Worm (Caenorhabditis elegans) whole organism, mixed stage, embryonic: ENCODE data around the gene gck-2.

Source experiments
- M03D4.4 ChIP-seq: sonication (generic microtip); optimal IDR thresholded peaks from 2 replicates; lab custom pipeline; 2017; ENCODE audit warnings: mild to moderate bottlenecking, missing genetic modification characterization, missing compliant biosample characterization
- bed-3 ChIP-seq: fragments of 200-800 bp; sonication (Bioruptor generic); optimal IDR thresholded peaks from 3 replicates; lab custom pipeline; 2018; ENCODE audit warnings: mild to moderate bottlenecking, missing genetic modification characterization, moderate library complexity, missing compliant biosample characterization
- blmp-1 ChIP-seq: fragments of 150-350 bp; optimal IDR thresholded peaks from 2 replicates; lab custom pipeline; 2014; ENCODE audit warnings: missing biosample characterization, missing genetic modification characterization
- ceh-43 ChIP-seq: fragments of 200-800 bp; sonication (Bioruptor generic); optimal IDR thresholded peaks from 2 replicates; lab custom pipeline; 2018; ENCODE audit warnings: mild to moderate bottlenecking, missing genetic modification characterization, moderate library complexity, missing compliant biosample characterization
- ceh-83 ChIP-seq: fragments of 200-800 bp; sonication (Bioruptor generic); optimal IDR thresholded peaks from 2 replicates; lab custom pipeline; 2018; ENCODE audit warnings: mild to moderate bottlenecking, missing genetic modification characterization, missing compliant biosample characterization
- ces-1 ChIP-seq: fragments of 150-350 bp; optimal IDR thresholded peaks from 2 replicates; lab custom pipeline; 2014; ENCODE audit warnings: missing biosample characterization, missing genetic modification reagents, missing genetic modification characterization
- cnd-1 ChIP-seq: fragments of 200-800 bp; sonication (Bioruptor generic); optimal IDR thresholded peaks from 2 replicates; lab custom pipeline; 2018; ENCODE audit warnings: mild to moderate bottlenecking, missing genetic modification characterization, missing compliant biosample characterization
- drap-1 ChIP-seq: fragments of 200-800 bp; sonication (Bioruptor generic); optimal IDR thresholded peaks from 3 replicates; lab custom pipeline; 2018; ENCODE audit warnings: mild to moderate bottlenecking, missing genetic modification characterization, missing compliant biosample characterization
- elt-1 ChIP-seq: sonication (generic microtip); optimal IDR thresholded peaks from 2 replicates; lab custom pipeline; 2017; ENCODE audit warnings: missing genetic modification characterization, mild to moderate bottlenecking, missing compliant biosample characterization, antibody characterized with exemption, moderate library complexity, borderline replicate concordance; ENCODE audit not compliant: insufficient read depth
- elt-3 ChIP-seq: fragments of 150-350 bp; optimal IDR thresholded peaks from 2 replicates; lab custom pipeline; 2014; ENCODE audit warnings: missing biosample characterization, missing genetic modification characterization
- flh-1 ChIP-seq: fragments of 200-800 bp; sonication (Bioruptor generic); optimal IDR thresholded peaks from 2 replicates; lab custom pipeline; 2018; ENCODE audit warnings: mild to moderate bottlenecking, missing genetic modification characterization, moderate library complexity, missing compliant biosample characterization
- ham-2 ChIP-seq: fragments of 200-800 bp; sonication (Bioruptor generic); optimal IDR thresholded peaks from 2 replicates; lab custom pipeline; 2018; ENCODE audit warnings: mild to moderate bottlenecking, missing genetic modification characterization, missing compliant biosample characterization
- hlh-1 ChIP-seq: fragments of 150-350 bp; optimal IDR thresholded peaks from 2 replicates; lab custom pipeline; 2014; ENCODE audit warnings: missing biosample characterization, missing genetic modification reagents, missing genetic modification characterization
- lin-13 ChIP-seq: fragments of 150-350 bp; optimal IDR thresholded peaks from 2 replicates; lab custom pipeline; 2014; ENCODE audit warnings: missing biosample characterization, missing genetic modification characterization
- lin-32 ChIP-seq: fragments of 200-800 bp; sonication (Bioruptor generic); optimal IDR thresholded peaks from 2 replicates; lab custom pipeline; 2018; ENCODE audit warnings: mild to moderate bottlenecking, missing genetic modification characterization, missing compliant biosample characterization
- lsy-2 ChIP-seq: fragments of 150-350 bp; optimal IDR thresholded peaks from 2 replicates; lab custom pipeline; 2014; ENCODE audit warnings: missing biosample characterization, missing genetic modification characterization
- mab-5 ChIP-seq: fragments of 150-350 bp; optimal IDR thresholded peaks from 2 replicates; lab custom pipeline; 2014; ENCODE audit warnings: missing biosample characterization, missing genetic modification characterization
- mep-1 ChIP-seq: fragments of 150-350 bp; optimal IDR thresholded peaks from 2 replicates; lab custom pipeline; 2017; ENCODE audit warnings: missing biosample characterization, missing genetic modification reagents, missing genetic modification characterization, inconsistent platforms
- mls-2 ChIP-seq: sonication (generic microtip); optimal IDR thresholded peaks from 2 replicates; lab custom pipeline; 2016; ENCODE audit warnings: mild to moderate bottlenecking, missing genetic modification characterization, moderate library complexity, missing compliant biosample characterization
- nhr-12 ChIP-seq: fragments of 150-350 bp; optimal IDR thresholded peaks from 2 replicates; lab custom pipeline; 2014; ENCODE audit warnings: missing biosample characterization, missing genetic modification characterization
- nhr-2 ChIP-seq: fragments of 150-350 bp; optimal IDR thresholded peaks from 2 replicates; lab custom pipeline; 2014; ENCODE audit warnings: missing biosample characterization, missing genetic modification characterization
- nhr-237 ChIP-seq: fragments of 150-350 bp; optimal IDR thresholded peaks from 2 replicates; lab custom pipeline; 2014; ENCODE audit warnings: missing biosample characterization, missing genetic modification characterization
- nhr-28 ChIP-seq: fragments of 150-350 bp; optimal IDR thresholded peaks from 2 replicates; lab custom pipeline; 2014; ENCODE audit warnings: missing biosample characterization, missing genetic modification characterization
- nhr-76 ChIP-seq: sonication (generic microtip); optimal IDR thresholded peaks from 2 replicates; lab custom pipeline; 2017; ENCODE audit warnings: missing biosample characterization, missing genetic modification characterization
- pha-4 ChIP-seq: fragments of 150-350 bp; optimal IDR thresholded peaks from 2 replicates; lab custom pipeline; 2018; ENCODE audit warnings: missing biosample characterization, missing genetic modification reagents, missing genetic modification characterization
- sem-2 ChIP-seq: fragments of 200-800 bp; sonication (Bioruptor generic); optimal IDR thresholded peaks from 2 replicates; lab custom pipeline; 2018; ENCODE audit warnings: mild to moderate bottlenecking, missing genetic modification characterization, missing compliant biosample characterization
- snpc-4 ChIP-seq: fragments of 150-350 bp; optimal IDR thresholded peaks from 2 replicates; lab custom pipeline; 2014; ENCODE audit warnings: missing biosample characterization, missing genetic modification characterization
- tbx-8 ChIP-seq: fragments of 200-800 bp; sonication (Bioruptor generic); optimal IDR thresholded peaks from 2 replicates; lab custom pipeline; 2018; ENCODE audit warnings: mild to moderate bottlenecking, missing genetic modification characterization, moderate library complexity, missing compliant biosample characterization
- unc-120 ChIP-seq: sonication (generic microtip); optimal IDR thresholded peaks from 2 replicates; lab custom pipeline; 2017; ENCODE audit warnings: missing genetic modification characterization, missing compliant biosample characterization; ENCODE audit not compliant: poor library complexity, severe bottlenecking
- unc-62 ChIP-seq: fragments of 150-350 bp; optimal IDR thresholded peaks from 2 replicates; lab custom pipeline; 2014; ENCODE audit warnings: missing biosample characterization, missing genetic modification reagents, missing genetic modification characterization
- zip-8 ChIP-seq: fragments of 150-350 bp; optimal IDR thresholded peaks from 2 replicates; lab custom pipeline; 2014; ENCODE audit warnings: missing biosample characterization, missing genetic modification characterization
- ztf-11 ChIP-seq: fragments of 150-350 bp; optimal IDR thresholded peaks from 2 replicates; lab custom pipeline; 2014; ENCODE audit warnings: missing biosample characterization, missing genetic modification characterization

gck-2 gene

DNA sequence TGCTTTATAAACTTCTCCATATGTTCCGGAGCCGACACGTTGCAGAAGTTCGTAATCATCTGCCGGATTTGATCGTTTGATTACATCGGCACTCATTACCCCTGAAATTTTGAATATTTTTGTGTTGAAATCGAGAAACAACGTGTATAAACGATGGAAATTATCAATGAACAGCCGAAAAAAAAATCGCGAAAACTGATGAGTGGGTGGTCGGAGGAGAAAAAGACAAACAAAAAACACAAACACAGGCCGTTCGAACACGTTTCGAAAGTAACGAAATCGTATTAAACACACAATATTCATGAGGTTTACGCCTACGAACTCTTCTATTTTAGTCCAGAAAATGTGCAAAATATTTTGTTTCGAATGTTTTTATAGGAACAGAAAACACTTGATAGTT lies at the start of gene gck-2:
TSS of gene gck-2 (minus strand) at position 101 of the 400 bp plus-strand sequence.
- TF ChIP-seq bed-3 (GFP tag; lab: Kevin White, UChicago) = no peak
- no peak for TF ChIP-seq mep-1
- TF ChIP-seq elt-1 (tag; lab: Kevin White, UChicago) = no peak
- no peak for TF ChIP-seq cnd-1 (tag; lab: Kevin White, UChicago)
- no peak for TF ChIP-seq snpc-4 (tag; lab: Kevin White, UChicago)
- no peak for TF ChIP-seq M03D4.4
- no peak for TF ChIP-seq mls-2 (tag; lab: Kevin White, UChicago)
- no peak for TF ChIP-seq lin-32 (GFP tag; lab: Kevin White, UChicago)
- no peak for TF ChIP-seq unc-62
- TF ChIP-seq ham-2 (GFP tag; lab: Kevin White, UChicago) = no peak
- TF ChIP-seq ces-1 (GFP tag; lab: Kevin White, UChicago) = no peak
- no peak for TF ChIP-seq ceh-83 (GFP tag; lab: Kevin White, UChicago)
- no peak for TF ChIP-seq flh-1
- TF ChIP-seq nhr-28 (tag; lab: Kevin White, UChicago) = no peak
- no peak for TF ChIP-seq nhr-237 (tag; lab: Kevin White, UChicago)
- TF ChIP-seq mab-5 (tag; lab: Kevin White, UChicago) = no peak

DNA sequence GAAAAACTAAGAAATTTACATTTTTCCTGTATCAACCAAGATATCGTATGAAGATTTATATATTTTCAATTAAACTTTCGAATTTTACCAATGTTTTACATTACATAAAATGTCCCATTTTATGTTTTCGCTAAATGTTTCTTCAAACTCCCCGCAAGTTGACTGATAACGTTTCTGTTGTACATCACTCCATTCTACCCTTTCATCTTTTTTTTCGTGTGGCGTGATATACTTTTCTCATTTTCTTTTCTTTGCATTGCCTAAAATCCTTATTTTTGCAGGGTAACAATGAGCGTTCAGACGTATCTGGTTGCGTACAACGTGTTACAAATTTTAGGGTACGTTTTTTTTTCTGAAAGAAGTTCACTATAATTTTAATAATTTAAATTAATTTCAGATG lies 46.5 kb upstream of the gck-2 start, which contains the start of gene hpo-8:
TSS of gene hpo-8 (plus strand) at position 282 of the 400 bp plus-strand sequence.
- no peak for TF ChIP-seq unc-120 (tag; lab: Kevin White, UChicago)

DNA sequence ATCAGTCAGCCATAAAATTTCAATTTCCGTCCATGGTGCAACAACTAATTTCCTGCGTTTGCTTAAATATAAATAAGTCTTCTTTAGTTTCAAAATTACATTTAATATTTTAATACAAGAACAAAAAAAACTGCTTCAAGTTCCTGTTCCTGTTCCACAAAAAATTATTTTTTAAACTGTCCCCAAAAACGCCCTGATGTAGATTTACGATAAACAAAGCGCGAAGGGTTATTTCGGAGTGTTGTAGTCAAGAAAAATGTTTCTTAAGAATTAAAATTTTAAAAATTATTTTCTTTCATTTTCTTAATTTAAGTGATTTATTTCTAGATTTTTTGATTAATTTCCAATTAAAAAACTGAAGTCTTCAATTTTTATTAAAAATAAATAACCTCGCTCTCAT lies 46.1 kb upstream of the gck-2 start, which contains the start of gene T15B7.15:
TSS of gene T15B7.15 (minus strand) at position 67 of the 400 bp plus-strand sequence.
- no peak for TF ChIP-seq lsy-2 (tag; lab: Kevin White, UChicago)
- no peak for TF ChIP-seq flh-1
- TF ChIP-seq blmp-1 (tag; lab: Kevin White, UChicago) = no peak
- no peak for TF ChIP-seq drap-1
- TF ChIP-seq pha-4 = no peak

DNA sequence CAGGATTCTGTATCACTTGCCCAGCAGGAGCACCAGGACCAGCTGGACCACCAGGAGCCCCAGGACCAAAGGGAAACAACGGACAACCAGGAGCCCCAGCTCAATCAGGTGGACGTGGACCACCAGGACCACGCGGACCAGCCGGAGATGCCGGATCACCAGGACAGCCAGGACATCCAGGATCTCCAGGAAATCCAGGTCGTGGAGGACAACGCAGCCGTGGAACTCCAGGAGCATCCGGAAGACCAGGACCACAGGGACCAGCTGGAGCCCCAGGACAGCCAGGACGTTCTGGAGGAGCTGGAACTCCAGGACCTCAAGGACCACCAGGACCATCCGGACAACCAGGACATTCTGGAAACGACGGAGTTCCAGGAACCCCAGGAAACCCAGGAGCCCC lies 43.6 kb upstream of the gck-2 start:
- TF ChIP-seq nhr-2 (no peak), pha-4 (no peak), tbx-8 (GFP tag; lab: Kevin White, UChicago) (no peak), bed-3 (GFP tag; lab: Kevin White, UChicago) (no peak), mab-5 (tag; lab: Kevin White, UChicago) (no peak), ham-2 (GFP tag; lab: Kevin White, UChicago) (no peak), nhr-76 (tag; lab: Kevin White, UChicago) (no peak), elt-1 (tag; lab: Kevin White, UChicago) (no peak), cnd-1 (tag; lab: Kevin White, UChicago) (no peak), zip-8 (tag; lab: Kevin White, UChicago) (no peak), nhr-28 (tag; lab: Kevin White, UChicago) (no peak)

DNA sequence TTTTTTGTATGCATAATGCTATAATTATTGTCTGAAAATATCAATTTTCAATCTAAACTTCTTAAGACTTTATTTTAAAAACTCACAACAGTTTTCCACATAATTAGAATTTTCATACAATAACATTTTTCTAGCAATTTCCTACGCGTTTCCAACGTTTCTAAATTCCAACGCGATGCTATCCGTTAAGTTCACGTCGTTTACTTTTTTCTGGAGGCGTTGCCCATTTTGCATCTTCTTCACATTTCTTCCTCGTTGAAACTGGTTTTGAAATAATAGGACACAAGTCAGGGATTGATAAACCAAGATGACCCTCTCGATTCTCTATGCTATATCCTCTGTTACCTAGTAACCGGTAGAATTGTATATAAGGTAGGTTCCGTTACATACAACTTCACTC lies 42.8 kb upstream of the gck-2 start, which contains the start of the genes T15B7.14 and col-143:
TSS of gene T15B7.14 (minus strand) at position 101 of the 400 bp plus-strand sequence.
TSS of gene col-143 (plus strand) at position 394 of the 400 bp plus-strand sequence.
- TF ChIP-seq cnd-1 (tag; lab: Kevin White, UChicago) (no peak), ceh-43 (GFP tag; lab: Kevin White, UChicago) (no peak), ceh-83 (GFP tag; lab: Kevin White, UChicago) (no peak), M03D4.4 (no peak), bed-3 (GFP tag; lab: Kevin White, UChicago) (no peak), nhr-28 (tag; lab: Kevin White, UChicago) (no peak), nhr-76 (tag; lab: Kevin White, UChicago) (no peak), unc-120 (tag; lab: Kevin White, UChicago) (no peak), hlh-1 (tag; lab: Kevin White, UChicago) (no peak), zip-8 (tag; lab: Kevin White, UChicago) (no peak), ztf-11 (tag; lab: Kevin White, UChicago) (no peak)

DNA sequence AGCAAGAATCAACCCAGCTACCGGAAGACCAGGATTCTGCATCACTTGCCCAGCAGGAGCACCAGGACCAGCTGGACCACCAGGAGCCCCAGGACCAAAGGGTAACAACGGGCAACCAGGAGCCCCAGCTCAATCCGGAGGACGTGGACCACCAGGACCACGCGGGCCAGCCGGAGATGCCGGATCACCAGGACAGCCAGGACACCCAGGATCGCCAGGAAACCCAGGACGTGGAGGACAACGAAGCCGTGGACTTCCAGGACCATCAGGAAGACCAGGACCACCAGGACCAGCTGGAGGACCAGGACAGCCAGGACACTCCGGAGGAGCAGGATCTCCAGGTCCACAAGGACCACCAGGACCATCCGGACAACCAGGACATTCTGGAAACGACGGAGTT lies 39.1 kb upstream of the gck-2 start:
- TF ChIP-seq ceh-43 (GFP tag; lab: Kevin White, UChicago) = no peak
- no peak for TF ChIP-seq hlh-1 (tag; lab: Kevin White, UChicago)
- TF ChIP-seq nhr-12 = no peak
- no peak for TF ChIP-seq M03D4.4
- TF ChIP-seq zip-8 (tag; lab: Kevin White, UChicago) = no peak
- no peak for TF ChIP-seq nhr-28 (tag; lab: Kevin White, UChicago)
- TF ChIP-seq ham-2 (GFP tag; lab: Kevin White, UChicago) = no peak
- TF ChIP-seq nhr-237 (tag; lab: Kevin White, UChicago) = no peak
- no peak for TF ChIP-seq lin-13 (tag; lab: Kevin White, UChicago)
- no peak for TF ChIP-seq sem-2 (GFP tag; lab: Kevin White, UChicago)
- no peak for TF ChIP-seq nhr-76 (tag; lab: Kevin White, UChicago)
- TF ChIP-seq elt-3 = no peak
- TF ChIP-seq flh-1 = no peak
